Fruit fly (Drosophila melanogaster) whole organism, pupa: Measurements from ENCODE around the gene ATPsynCF6.

Experiments used
- CG10348 ChIP-seq: fragments of 200-800 bp; sonication (Bioruptor generic); IDR thresholded peaks from 2 replicates; pipeline ENCODE4 v1.3.6; 2022; ENCODE audit warnings: missing biosample characterization, missing genetic modification characterization
- CG12605 ChIP-seq: fragments of 200-800 bp; sonication (Bioruptor generic); IDR thresholded peaks from 2 replicates; pipeline ENCODE4 v1.3.6; 2022; ENCODE audit warnings: missing biosample characterization, missing genetic modification characterization
- CG13204 ChIP-seq: fragments of 200-800 bp; sonication (Bioruptor generic); optimal IDR thresholded peaks from 2 replicates; lab custom pipeline; 2018; ENCODE audit warnings: missing biosample characterization, mild to moderate bottlenecking, missing genetic modification characterization, moderate library complexity
- CG14655 ChIP-seq: fragments of 200-800 bp; sonication (Bioruptor generic); optimal IDR thresholded peaks from 3 replicates; lab custom pipeline; 2017; ENCODE audit warnings: mild to moderate bottlenecking, missing biosample characterization, missing genetic modification reagents, missing genetic modification characterization
- CG15710 ChIP-seq: fragments of 200-800 bp; sonication (Bioruptor generic); optimal IDR thresholded peaks from 2 replicates; lab custom pipeline; 2018; ENCODE audit warnings: missing biosample characterization, mild to moderate bottlenecking, missing genetic modification characterization, moderate library complexity
- CG17806 ChIP-seq: fragments of 200-800 bp; sonication (Bioruptor generic); optimal IDR thresholded peaks from 2 replicates; lab custom pipeline; 2018; ENCODE audit warnings: missing biosample characterization, mild to moderate bottlenecking, missing genetic modification characterization, moderate library complexity
- CG32121 ChIP-seq: fragments of 200-800 bp; sonication (Bioruptor generic); IDR thresholded peaks from 2 replicates; pipeline ENCODE4 v1.3.6; 2022; ENCODE audit warnings: missing biosample characterization, missing genetic modification characterization
- CG34367 ChIP-seq: fragments of 200-800 bp; sonication (Bioruptor generic); optimal IDR thresholded peaks from 2 replicates; lab custom pipeline; 2018; ENCODE audit warnings: missing biosample characterization, mild to moderate bottlenecking, missing genetic modification characterization
- CG4496 ChIP-seq: fragments of 200-800 bp; sonication (Bioruptor generic); IDR thresholded peaks from 3 replicates; pipeline ENCODE4 v1.3.6; 2022; ENCODE audit warnings: missing biosample characterization, missing genetic modification characterization
- CG8159 ChIP-seq: fragments of 200-800 bp; sonication (Bioruptor generic); optimal IDR thresholded peaks from 3 replicates; lab custom pipeline; 2018; ENCODE audit warnings: missing biosample characterization, mild to moderate bottlenecking, missing genetic modification characterization, moderate library complexity
- CG8301 ChIP-seq: fragments of 200-800 bp; sonication (Bioruptor generic); optimal IDR thresholded peaks from 2 replicates; lab custom pipeline; 2018; ENCODE audit warnings: missing biosample characterization, mild to moderate bottlenecking, missing genetic modification characterization
- CG9948 ChIP-seq: fragments of 200-800 bp; sonication (Bioruptor generic); optimal IDR thresholded peaks from 2 replicates; lab custom pipeline; 2018; ENCODE audit warnings: missing biosample characterization, mild to moderate bottlenecking, missing genetic modification characterization, moderate library complexity
- D1 ChIP-seq: fragments of 200-800 bp; sonication (Bioruptor generic); optimal IDR thresholded peaks from 2 replicates; lab custom pipeline; 2018; ENCODE audit warnings: missing biosample characterization, mild to moderate bottlenecking, missing genetic modification characterization, moderate library complexity
- EcR ChIP-seq: fragments of 200-800 bp; sonication (Bioruptor generic); optimal IDR thresholded peaks from 3 replicates; lab custom pipeline; 2019; ENCODE audit warnings: missing biosample characterization, missing genetic modification characterization, mild to moderate bottlenecking, moderate library complexity, missing genetic modification reagents
- Ets98B ChIP-seq: fragments of 200-800 bp; sonication (Bioruptor generic); IDR thresholded peaks from 2 replicates; pipeline ENCODE4 v1.3.6; 2022; ENCODE audit warnings: missing biosample characterization, missing genetic modification characterization
- Pif1A ChIP-seq: fragments of 200-800 bp; sonication (Bioruptor generic); optimal IDR thresholded peaks from 3 replicates; lab custom pipeline; 2016; ENCODE audit warnings: missing biosample characterization, missing genetic modification characterization
- Pif1B ChIP-seq: fragments of 200-800 bp; sonication (Bioruptor generic); optimal IDR thresholded peaks from 3 replicates; lab custom pipeline; 2016; ENCODE audit warnings: missing biosample characterization, missing genetic modification characterization
- Snoo ChIP-seq: fragments of 200-800 bp; sonication (Bioruptor generic); optimal IDR thresholded peaks from 3 replicates; lab custom pipeline; 2017; ENCODE audit warnings: missing biosample characterization, mild to moderate bottlenecking, missing genetic modification characterization, inconsistent platforms
- fd96Ca ChIP-seq: fragments of 200-800 bp; sonication (Bioruptor generic); IDR thresholded peaks from 3 replicates; pipeline ENCODE4 v1.3.6; 2022; ENCODE audit warnings: missing biosample characterization, missing genetic modification characterization
- gl ChIP-seq: fragments of 200-800 bp; sonication (Bioruptor generic); optimal IDR thresholded peaks from 2 replicates; lab custom pipeline; 2018; ENCODE audit warnings: missing biosample characterization, mild to moderate bottlenecking, missing genetic modification characterization
- rn ChIP-seq: fragments of 200-800 bp; sonication (Bioruptor generic); IDR thresholded peaks from 2 replicates; pipeline ENCODE4 v1.3.6; 2022; ENCODE audit warnings: missing biosample characterization, missing genetic modification characterization

ATPsynCF6 gene

dm6 chr3R:23347432-23348305 lies 8.2 kb downstream of the ATPsynCF6 start, which contains the start of gene PolE1:
Gene PolE1 (plus strand): TSS chr3R:23348128.
- TF ChIP-seq CG15710 (tag; lab: Kevin White, UChicago) (no peak), CG4496 (GFP tag; lab: Robert Waterston, UW) (peak; percentile 59; the same call in 2 of the 3 replicates), CG8159 (no peak), CG14655 (GFP tag; lab: Kevin White, UChicago) (no peak), D1 (no peak), CG17806 (tag; lab: Kevin White, UChicago) (no peak), rn (GFP tag; lab: Robert Waterston, UW) (no peak), EcR (GFP tag; lab: Kevin White, UChicago) (no peak), CG32121 (no peak), Pif1A (GFP tag; lab: Kevin White, UChicago) (no peak), CG12605 (peak; percentile 40; the same call in 1 of the 2 replicates), Ets98B (peak; percentile 15), CG9948 (tag; lab: Kevin White, UChicago) (no peak), Pif1B (GFP tag; lab: Kevin White, UChicago) (peak; percentile 12), fd96Ca (GFP tag; lab: Robert Waterston, UW) (peak; percentile 44; the same call in 2 of the 3 replicates)

- TF ChIP-seq CG12605 (no peak), CG8301 (tag; lab: Kevin White, UChicago) (peak; percentile 42), Pif1B (GFP tag; lab: Kevin White, UChicago) (no peak), CG15710 (tag; lab: Kevin White, UChicago) (peak; percentile 56), fd96Ca (GFP tag; lab: Robert Waterston, UW) (peak; percentile 76), CG10348 (GFP tag; lab: Robert Waterston, UW) (no peak), CG13204 (no peak), Snoo (tag; lab: Kevin White, UChicago) (peak; percentile 75), CG8159 (peak; percentile 68), CG14655 (GFP tag; lab: Kevin White, UChicago) (peak; percentile 69), CG4496 (GFP tag; lab: Robert Waterston, UW) (peak; percentile 77), CG34367 (peak; percentile 32), D1 (peak; percentile 69), Pif1A (GFP tag; lab: Kevin White, UChicago) (peak; percentile 28), Ets98B (peak; percentile 35; the same call in 1 of the 2 replicates), CG32121 (peak; percentile 50; the same call in 1 of the 2 replicates), CG9948 (tag; lab: Kevin White, UChicago) (peak; percentile 60), gl (tag; lab: Kevin White, UChicago) (no peak), CG17806 (tag; lab: Kevin White, UChicago) (peak; percentile 54), EcR (GFP tag; lab: Kevin White, UChicago) (no peak), rn (GFP tag; lab: Robert Waterston, UW) (no peak)
Observed at dm6 chr3R:23346893-23347396, 8.9 kb downstream of the ATPsynCF6 start.

- TF ChIP-seq CG32121 (peak; percentile 32; the same call in 1 of the 2 replicates), EcR (GFP tag; lab: Kevin White, UChicago) (no peak), CG14655 (GFP tag; lab: Kevin White, UChicago) (no peak), Ets98B (peak; percentile 4; the same call in 1 of the 2 replicates), CG12605 (peak; percentile 30; the same call in 1 of the 2 replicates)
Observed at dm6 chr3R:23346007-23346681, 9.7 kb downstream of the ATPsynCF6 start, which contains the start of gene pnt. Gene pnt (minus strand): TSS chr3R:23346167.

dm6 chr3R:23345057-23345776 lies 10.6 kb downstream of the ATPsynCF6 start:
- TF ChIP-seq CG15710 (tag; lab: Kevin White, UChicago): peak; percentile 77
- peak; percentile 84 for TF ChIP-seq CG14655 (GFP tag; lab: Kevin White, UChicago)
- peak; percentile 56 for TF ChIP-seq Pif1A (GFP tag; lab: Kevin White, UChicago)
- peak; percentile 75 for TF ChIP-seq CG8301 (tag; lab: Kevin White, UChicago)
- TF ChIP-seq CG32121: peak; percentile 46; the same call in 1 of the 2 replicates
- TF ChIP-seq rn (GFP tag; lab: Robert Waterston, UW): 0 out of 2 replicates have a peak, but pooled peaks have one; percentile 38
- peak; percentile 59 for TF ChIP-seq CG12605
- TF ChIP-seq D1: no peak
- no peak for TF ChIP-seq fd96Ca (GFP tag; lab: Robert Waterston, UW)
- peak; percentile 82 for TF ChIP-seq CG8159
- TF ChIP-seq CG34367: peak; percentile 72
- TF ChIP-seq CG10348 (GFP tag; lab: Robert Waterston, UW): no peak
- TF ChIP-seq Snoo (tag; lab: Kevin White, UChicago): no peak
- peak; percentile 58 for TF ChIP-seq Ets98B
- peak; percentile 5 for TF ChIP-seq Pif1B (GFP tag; lab: Kevin White, UChicago)
- peak; percentile 36 for TF ChIP-seq CG13204
- TF ChIP-seq CG9948 (tag; lab: Kevin White, UChicago): peak; percentile 81
- TF ChIP-seq CG17806 (tag; lab: Kevin White, UChicago): peak; percentile 77
- TF ChIP-seq CG4496 (GFP tag; lab: Robert Waterston, UW): peak; percentile 67; the same call in 2 of the 3 replicates
- peak; percentile 25 for TF ChIP-seq gl (tag; lab: Kevin White, UChicago)
- TF ChIP-seq EcR (GFP tag; lab: Kevin White, UChicago): peak; percentile 34
